Worm (Caenorhabditis elegans) whole organism, late embryonic: Measurements from ENCODE around the gene rcan-1.
A peak's percentile ranks its signal among the peaks of the same experiment; 100 is the strongest.

Experiments
- C08G9.2 ChIP-seq: sonication (generic microtip); optimal IDR thresholded peaks from 2 replicates; lab custom pipeline; 2016; ENCODE audit warnings: mild to moderate bottlenecking, missing genetic modification characterization, moderate library complexity, missing compliant biosample characterization
- F13H6.1 ChIP-seq: sonication (generic microtip); optimal IDR thresholded peaks from 2 replicates; lab custom pipeline; 2016; ENCODE audit warnings: missing genetic modification characterization, missing compliant biosample characterization
- K09A11.1 ChIP-seq: sonication (generic microtip); optimal IDR thresholded peaks from 2 replicates; lab custom pipeline; 2017; ENCODE audit warnings: antibody characterized with exemption, mild to moderate bottlenecking, missing genetic modification characterization, missing compliant biosample characterization; ENCODE audit not compliant: insufficient read depth
- T23F11.4 ChIP-seq: fragments of 200-800 bp; sonication (Bioruptor generic); optimal IDR thresholded peaks from 2 replicates; lab custom pipeline; 2018; ENCODE audit warnings: mild to moderate bottlenecking, missing genetic modification characterization, missing compliant biosample characterization
- Y22D7AL.16 ChIP-seq: sonication (generic microtip); optimal IDR thresholded peaks from 2 replicates; lab custom pipeline; 2016; ENCODE audit warnings: missing genetic modification characterization, missing compliant biosample characterization
- ama-1 ChIP-seq: fragments of 150-350 bp; optimal IDR thresholded peaks from 2 replicates; lab custom pipeline; 2014
- ceh-14 ChIP-seq: sonication (generic microtip); optimal IDR thresholded peaks from 2 replicates; lab custom pipeline; 2016; ENCODE audit warnings: missing genotype, missing genetic modification characterization, missing compliant biosample characterization
- ceh-18 ChIP-seq: sonication (generic microtip); optimal IDR thresholded peaks from 2 replicates; lab custom pipeline; 2016; ENCODE audit warnings: missing genetic modification characterization, missing compliant biosample characterization
- ceh-19 ChIP-seq: fragments of 200-800 bp; sonication (Bioruptor generic); optimal IDR thresholded peaks from 2 replicates; lab custom pipeline; 2018; ENCODE audit warnings: mild to moderate bottlenecking, missing genetic modification characterization, missing compliant biosample characterization
- ceh-2 ChIP-seq: sonication (generic microtip); optimal IDR thresholded peaks from 2 replicates; lab custom pipeline; 2016; ENCODE audit warnings: missing genotype, missing genetic modification characterization, missing compliant biosample characterization
- ceh-24 ChIP-seq: sonication (generic microtip); optimal IDR thresholded peaks from 2 replicates; lab custom pipeline; 2016; ENCODE audit warnings: mild to moderate bottlenecking, missing genetic modification characterization, missing compliant biosample characterization
- ceh-31 ChIP-seq: sonication (generic microtip); optimal IDR thresholded peaks from 2 replicates; lab custom pipeline; 2016; ENCODE audit warnings: missing genetic modification characterization, missing compliant biosample characterization
- ceh-45 ChIP-seq: fragments of 200-800 bp; sonication (Bioruptor generic); IDR thresholded peaks from 2 replicates; pipeline ENCODE4 v1.3.6; 2022; ENCODE audit warnings: missing genetic modification reagents, missing genetic modification characterization, missing compliant biosample characterization
- ceh-9 ChIP-seq: sonication (generic microtip); optimal IDR thresholded peaks from 2 replicates; lab custom pipeline; 2016; ENCODE audit warnings: mild to moderate bottlenecking, missing genetic modification characterization, inconsistent platforms, missing compliant biosample characterization
- che-1 ChIP-seq: sonication (generic microtip); optimal IDR thresholded peaks from 2 replicates; lab custom pipeline; 2016; ENCODE audit warnings: mild to moderate bottlenecking, missing genetic modification characterization, missing compliant biosample characterization
- dve-1 ChIP-seq: sonication (generic microtip); optimal IDR thresholded peaks from 2 replicates; lab custom pipeline; 2017; ENCODE audit warnings: antibody characterized with exemption, mild to moderate bottlenecking, missing genetic modification characterization, missing compliant biosample characterization
- elt-2 ChIP-seq: sonication (generic microtip); optimal IDR thresholded peaks from 2 replicates; lab custom pipeline; 2016; ENCODE audit warnings: missing genetic modification reagents, missing genetic modification characterization, missing compliant biosample characterization
- ets-4 ChIP-seq: sonication (generic microtip); optimal IDR thresholded peaks from 2 replicates; lab custom pipeline; 2016; ENCODE audit warnings: missing genetic modification characterization, missing compliant biosample characterization
- fkh-10 ChIP-seq: fragments of 150-350 bp; optimal IDR thresholded peaks from 2 replicates; lab custom pipeline; 2014; ENCODE audit warnings: missing biosample characterization, missing genetic modification reagents, missing genetic modification characterization
- gmeb-2 ChIP-seq: sonication (generic microtip); optimal IDR thresholded peaks from 2 replicates; lab custom pipeline; 2016; ENCODE audit warnings: missing genetic modification characterization, inconsistent platforms, missing compliant biosample characterization
- hlh-13 ChIP-seq: fragments of 200-800 bp; sonication (Bioruptor generic); optimal IDR thresholded peaks from 2 replicates; lab custom pipeline; 2018; ENCODE audit warnings: mild to moderate bottlenecking, missing genetic modification characterization, missing compliant biosample characterization
- hlh-15 ChIP-seq: sonication (generic microtip); optimal IDR thresholded peaks from 2 replicates; lab custom pipeline; 2016; ENCODE audit warnings: missing genetic modification characterization, missing compliant biosample characterization
- lim-6 ChIP-seq: sonication (generic microtip); optimal IDR thresholded peaks from 2 replicates; lab custom pipeline; 2016; ENCODE audit warnings: missing genetic modification characterization, missing compliant biosample characterization
- madf-2 ChIP-seq: sonication (generic microtip); optimal IDR thresholded peaks from 2 replicates; lab custom pipeline; 2017; ENCODE audit warnings: missing genetic modification characterization, missing compliant biosample characterization
- nfya-1 ChIP-seq: sonication (generic microtip); optimal IDR thresholded peaks from 2 replicates; lab custom pipeline; 2017; ENCODE audit warnings: missing genetic modification characterization, mild to moderate bottlenecking, missing compliant biosample characterization, antibody characterized with exemption, moderate library complexity
- nhr-11 ChIP-seq: fragments of 150-350 bp; optimal IDR thresholded peaks from 2 replicates; lab custom pipeline; 2014; ENCODE audit warnings: missing biosample characterization, missing genetic modification characterization
- nhr-232 ChIP-seq: sonication (generic microtip); optimal IDR thresholded peaks from 2 replicates; lab custom pipeline; 2016; ENCODE audit warnings: missing genetic modification characterization, missing compliant biosample characterization
- npax-4 ChIP-seq: sonication (generic microtip); optimal IDR thresholded peaks from 2 replicates; lab custom pipeline; 2016; ENCODE audit warnings: missing genetic modification characterization, missing compliant biosample characterization
- odd-2 ChIP-seq: sonication (generic microtip); optimal IDR thresholded peaks from 2 replicates; lab custom pipeline; 2017; ENCODE audit warnings: antibody characterized with exemption, mild to moderate bottlenecking, missing genetic modification characterization, missing compliant biosample characterization
- pag-3 ChIP-seq: sonication (generic microtip); optimal IDR thresholded peaks from 2 replicates; lab custom pipeline; 2016; ENCODE audit warnings: missing compliant biosample characterization, missing genetic modification characterization, borderline replicate concordance
- pha-2 ChIP-seq: sonication (generic microtip); optimal IDR thresholded peaks from 2 replicates; lab custom pipeline; 2017; ENCODE audit warnings: mild to moderate bottlenecking, missing genetic modification characterization, missing compliant biosample characterization
- pqm-1 ChIP-seq: sonication (generic microtip); optimal IDR thresholded peaks from 2 replicates; lab custom pipeline; 2016; ENCODE audit warnings: missing genetic modification characterization, missing compliant biosample characterization
- pros-1 ChIP-seq: fragments of 150-350 bp; optimal IDR thresholded peaks from 2 replicates; lab custom pipeline; 2014; ENCODE audit warnings: missing biosample characterization, missing genetic modification reagents, missing genetic modification characterization
- ref-2 ChIP-seq: sonication (generic microtip); optimal IDR thresholded peaks from 2 replicates; lab custom pipeline; 2016; ENCODE audit warnings: missing genetic modification characterization, missing compliant biosample characterization
- tbx-2 ChIP-seq: sonication (generic microtip); optimal IDR thresholded peaks from 2 replicates; lab custom pipeline; 2016; ENCODE audit warnings: missing genetic modification characterization, missing compliant biosample characterization
- tbx-7 ChIP-seq: sonication (generic microtip); optimal IDR thresholded peaks from 2 replicates; lab custom pipeline; 2016; ENCODE audit warnings: missing genotype, missing genetic modification characterization, missing compliant biosample characterization
- unc-42 ChIP-seq: sonication (generic microtip); optimal IDR thresholded peaks from 2 replicates; lab custom pipeline; 2016; ENCODE audit warnings: missing genotype, missing genetic modification characterization, missing compliant biosample characterization
- unc-55 ChIP-seq: sonication (generic microtip); optimal IDR thresholded peaks from 2 replicates; lab custom pipeline; 2017; ENCODE audit warnings: missing biosample characterization, missing genetic modification reagents, missing genetic modification characterization

Gene rcan-1

DNA sequence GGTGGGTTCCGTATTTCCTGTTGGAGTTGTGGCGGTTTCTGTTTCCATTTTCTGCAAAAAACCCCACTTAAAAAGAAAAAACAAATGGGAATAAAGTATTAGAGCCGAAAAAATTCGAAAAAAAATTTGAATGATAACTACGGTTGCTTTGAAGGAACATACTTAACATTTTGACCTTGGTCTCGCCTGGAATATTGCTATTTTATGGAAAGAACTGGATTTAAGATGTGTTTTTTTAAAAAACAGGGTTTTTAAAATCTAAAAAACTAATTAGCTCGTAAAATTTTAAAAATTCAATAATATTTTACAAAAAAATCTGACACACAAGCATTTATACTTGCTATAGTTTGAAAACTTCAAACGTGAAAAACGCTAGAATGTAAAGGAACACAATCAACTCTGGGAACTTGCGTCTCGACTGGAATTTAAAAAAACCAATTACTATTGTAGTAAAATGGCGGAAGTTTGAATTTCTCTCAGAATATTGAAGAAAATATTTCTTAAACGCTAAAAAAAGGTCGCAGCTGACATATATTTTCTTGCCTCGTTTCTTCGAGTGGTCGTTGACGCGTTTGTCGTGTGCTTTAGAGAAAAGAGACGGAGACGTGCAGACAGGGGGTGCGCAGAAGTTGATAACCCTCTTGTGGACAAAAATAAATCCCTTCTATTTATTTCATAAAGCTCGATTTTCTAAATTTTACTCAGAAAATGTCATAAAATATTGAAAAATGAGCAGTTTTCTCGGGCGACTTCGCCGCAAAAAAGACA is 14.2 kb upstream of the rcan-1 start, which contains the start of the genes lgg-3 and rgs-5:
Gene lgg-3, minus strand, starts transcription at position 51 of the 768 bp plus-strand sequence.
Gene rgs-5, plus strand, starts transcription at position 593 of the 768 bp plus-strand sequence.
- TF ChIP-seq ets-4 (tag; lab: Kevin White, UChicago), result peak; percentile 2
- no peak for TF ChIP-seq ceh-2 (tag; lab: Kevin White, UChicago)
- no peak for TF ChIP-seq ceh-19 (GFP tag; lab: Kevin White, UChicago)
- TF ChIP-seq ceh-9, result no peak
- no peak for TF ChIP-seq ama-1
- TF ChIP-seq pqm-1 (tag; lab: Kevin White, UChicago), result no peak
- TF ChIP-seq unc-42, result peak; percentile 18
- TF ChIP-seq nfya-1 (tag; lab: Kevin White, UChicago), result peak; percentile 21
- TF ChIP-seq ceh-24, result no peak
- no peak for TF ChIP-seq odd-2
- no peak for TF ChIP-seq pag-3

ce11 chrIII:5697266-5697665 is 13.4 kb upstream of the rcan-1 start, which contains the start of gene B0336.7:
B0336.7 (minus strand) TSS chrIII:5697366.
- no peak for TF ChIP-seq unc-55 (GFP tag; lab: Kevin White, UChicago)
- no peak for TF ChIP-seq K09A11.1 (tag; lab: Kevin White, UChicago)
- TF ChIP-seq hlh-13 (GFP tag; lab: Kevin White, UChicago), result no peak
- no peak for TF ChIP-seq F13H6.1 (tag; lab: Kevin White, UChicago)
- TF ChIP-seq tbx-7 (tag; lab: Kevin White, UChicago), result no peak
- no peak for TF ChIP-seq dve-1
- no peak for TF ChIP-seq hlh-15 (tag; lab: Kevin White, UChicago)
- no peak for TF ChIP-seq che-1 (tag; lab: Kevin White, UChicago)
- no peak for TF ChIP-seq ceh-45
- TF ChIP-seq nhr-232, result no peak
- TF ChIP-seq ceh-18 (tag; lab: Kevin White, UChicago), result no peak
- TF ChIP-seq pha-2, result no peak
- TF ChIP-seq fkh-10, result no peak
- TF ChIP-seq elt-2 (tag; lab: Kevin White, UChicago), result no peak
- TF ChIP-seq, all 69 proteins: peak for 0

- TF ChIP-seq unc-55 (GFP tag; lab: Kevin White, UChicago) (no peak), nhr-232 (no peak), dve-1 (no peak), gmeb-2 (tag; lab: Kevin White, UChicago) (no peak), Y22D7AL.16 (tag; lab: Kevin White, UChicago) (no peak), ceh-45 (no peak), che-1 (tag; lab: Kevin White, UChicago) (no peak), madf-2 (tag; lab: Kevin White, UChicago) (no peak), pqm-1 (tag; lab: Kevin White, UChicago) (no peak), ceh-31 (no peak), ceh-14 (tag; lab: Kevin White, UChicago) (no peak), tbx-2 (tag; lab: Kevin White, UChicago) (no peak), ref-2 (no peak), C08G9.2 (tag; lab: Kevin White, UChicago) (no peak), pros-1 (no peak), lim-6 (tag; lab: Kevin White, UChicago) (no peak), T23F11.4 (GFP tag; lab: Kevin White, UChicago) (no peak), npax-4 (no peak), nhr-11 (no peak)
Observed at ce11 chrIII:5693736-5694135, 9.8 kb upstream of the rcan-1 start, which contains the start of gene B0336.13. B0336.13 (plus strand) TSS chrIII:5694036.
